Fruit fly (Drosophila melanogaster): ENCODE results near the gene Acsf3.
A peak's percentile ranks its signal among the peaks of the same experiment; 100 is the strongest.

Acsf3 gene

dm6 chrX:7332493-7332892 is 3.6 kb downstream of the Acsf3 start (continued):
- TF ChIP-seq CG14441 (GFP tag; IDR thresholded peaks at IDR 0.05): peak; percentile 62
- no peak for TF ChIP-seq crol (GFP tag; IDR thresholded peaks at IDR 0.05)
- TF ChIP-seq corto (GFP tag; optimal IDR thresholded peaks at IDR 0.05): no peak
- no peak for TF ChIP-seq lov (optimal IDR thresholded peaks at IDR 0.05)
- no peak for TF ChIP-seq lov (GFP tag; IDR thresholded peaks at IDR 0.05)
- TF ChIP-seq da (GFP tag; optimal IDR thresholded peaks at IDR 0.05): no peak
- no peak for TF ChIP-seq Lim3 (GFP tag; IDR thresholded peaks at IDR 0.05)
- peak; percentile 71 for TF ChIP-seq unpg (GFP tag; optimal IDR thresholded peaks at IDR 0.05)
- TF ChIP-seq CG4424 (GFP tag; optimal IDR thresholded peaks at IDR 0.05): peak; percentile 51
- no peak for TF ChIP-seq fd64A (GFP tag; optimal IDR thresholded peaks at IDR 0.05)
- peak; percentile 51; the same call in 2 of the 4 replicates for TF ChIP-seq Gug (GFP tag; IDR thresholded peaks at IDR 0.05)
- peak; percentile 67 for TF ChIP-seq CG30403 (GFP tag; optimal IDR thresholded peaks at IDR 0.05)
- peak; percentile 87 for TF ChIP-seq slbo (GFP tag; IDR thresholded peaks at IDR 0.05)
- TF ChIP-seq dpn (GFP tag; optimal IDR thresholded peaks at IDR 0.05): peak; percentile 74
- peak; percentile 45 for TF ChIP-seq Side (GFP tag; optimal IDR thresholded peaks at IDR 0.05)
- no peak for TF ChIP-seq CG10147 (GFP tag; optimal IDR thresholded peaks at IDR 0.05)
- TF ChIP-seq CG34224 (GFP tag; IDR thresholded peaks at IDR 0.05; ENCODE audit: partially characterized antibody): no peak
- 0 out of 2 replicates have a peak, but pooled peaks have one; percentile 35 for TF ChIP-seq CG16779 (GFP tag; IDR thresholded peaks at IDR 0.05)
- TF ChIP-seq Ssrp (tag; optimal IDR thresholded peaks at IDR 0.05): no peak
- TF ChIP-seq hbn (GFP tag; IDR thresholded peaks at IDR 0.05; ENCODE audit: partially characterized antibody): no peak
- TF ChIP-seq Vsx1 (GFP tag; optimal IDR thresholded peaks at IDR 0.05): peak; percentile 4
- peak; percentile 69 for TF ChIP-seq NK7.1 (GFP tag; optimal IDR thresholded peaks at IDR 0.05)
- peak; percentile 51 for TF ChIP-seq ERR (GFP tag; optimal IDR thresholded peaks at IDR 0.05)
- TF ChIP-seq Hr51 (GFP tag; optimal IDR thresholded peaks at IDR 0.05): peak; percentile 55 to 71
- no peak for TF ChIP-seq chinmo (GFP tag; IDR thresholded peaks at IDR 0.05; ENCODE audit: partially characterized antibody)
- TF ChIP-seq scrt (GFP tag; optimal IDR thresholded peaks at IDR 0.05): peak; percentile 56
- TF ChIP-seq Oli (tag; optimal IDR thresholded peaks at IDR 0.05): peak; percentile 64
- no peak for TF ChIP-seq abd-A (tag; optimal IDR thresholded peaks at IDR 0.05)
- TF ChIP-seq CG1529 (GFP tag; optimal IDR thresholded peaks at IDR 0.05): no peak
- no peak for TF ChIP-seq HLHmδ (GFP tag; optimal IDR thresholded peaks at IDR 0.05)
- peak; percentile 24 for TF ChIP-seq Dad (GFP tag; optimal IDR thresholded peaks at IDR 0.05)
- TF ChIP-seq bsh (GFP tag; optimal IDR thresholded peaks at IDR 0.05): peak in 1 of 2 experiments; percentile 55
- peak; percentile 80 for TF ChIP-seq CG3281 (GFP tag; optimal IDR thresholded peaks at IDR 0.05)
- TF ChIP-seq Gsc (GFP tag; IDR thresholded peaks at IDR 0.05): no peak
- peak; percentile 55 for TF ChIP-seq CG8944 (GFP tag; optimal IDR thresholded peaks at IDR 0.05)
- peak; percentile 9 for TF ChIP-seq tap (tag; optimal IDR thresholded peaks at IDR 0.05)
- peak; percentile 62 for TF ChIP-seq sob (GFP tag; IDR thresholded peaks at IDR 0.05)
- peak; percentile 61 for TF ChIP-seq mirr (GFP tag; optimal IDR thresholded peaks at IDR 0.05)
- TF ChIP-seq ranshi (GFP tag; IDR thresholded peaks at IDR 0.05): peak; percentile 73
- TF ChIP-seq Antp (GFP tag; optimal IDR thresholded peaks at IDR 0.05): peak; percentile 74
- TF ChIP-seq ci (GFP tag; IDR thresholded peaks at IDR 0.05): peak; percentile 59; the same call in 1 of the 3 replicates
- no peak for TF ChIP-seq Dll (GFP tag; IDR thresholded peaks at IDR 0.05; ENCODE audit: partially characterized antibody)
- peak; percentile 51 for TF ChIP-seq Dip3 (GFP tag; optimal IDR thresholded peaks at IDR 0.05)
- TF ChIP-seq p53 (GFP tag; optimal IDR thresholded peaks at IDR 0.05): peak; percentile 15
- no peak for TF ChIP-seq ash1 (GFP tag; optimal IDR thresholded peaks at IDR 0.05)
- no peak for TF ChIP-seq onecut (GFP tag; IDR thresholded peaks at IDR 0.05)
- TF ChIP-seq CrebB (tag; optimal IDR thresholded peaks at IDR 0.05): peak; percentile 13
- no peak for TF ChIP-seq ro (GFP tag; IDR thresholded peaks at IDR 0.05)
- TF ChIP-seq fd96Cb (tag; optimal IDR thresholded peaks at IDR 0.05): peak; percentile 12
- TF ChIP-seq fru (optimal IDR thresholded peaks at IDR 0.05): no peak
- TF ChIP-seq sisA (GFP tag; IDR thresholded peaks at IDR 0.05): 0 out of 2 replicates have a peak, but pooled peaks have one; percentile 47
- TF ChIP-seq ems (GFP tag; optimal IDR thresholded peaks at IDR 0.05): peak; percentile 68
